Worm (Caenorhabditis elegans) whole organism, L3 larva: ENCODE data around the gene nhr-175.

Experiments used
- aly-2 ChIP-seq: fragments of 150-350 bp; optimal IDR thresholded peaks from 2 replicates; lab custom pipeline; 2014; ENCODE audit warnings: missing biosample characterization, missing genetic modification characterization
- ceh-82 ChIP-seq: fragments of 150-350 bp; optimal IDR thresholded peaks from 2 replicates; lab custom pipeline; 2014; ENCODE audit warnings: missing biosample characterization, missing genetic modification characterization
- elt-2 ChIP-seq: sonication (generic microtip); optimal IDR thresholded peaks from 2 replicates; lab custom pipeline; 2016; ENCODE audit warnings: missing genetic modification reagents, mild to moderate bottlenecking, missing genetic modification characterization, missing compliant biosample characterization
- nhr-11 ChIP-seq: fragments of 150-350 bp; optimal IDR thresholded peaks from 2 replicates; lab custom pipeline; 2014; ENCODE audit warnings: missing biosample characterization, missing genetic modification characterization
- nhr-25 ChIP-seq: sonication (generic microtip); optimal IDR thresholded peaks from 2 replicates; lab custom pipeline; 2017; ENCODE audit warnings: missing biosample characterization, missing genetic modification characterization
- unc-39 ChIP-seq: sonication (generic microtip); optimal IDR thresholded peaks from 4 replicates; lab custom pipeline; 2017; ENCODE audit warnings: missing biosample characterization, missing genetic modification characterization

- TF ChIP-seq unc-39 (no peak), elt-2 (tag; lab: Kevin White, UChicago) (no peak), ceh-82 (no peak), nhr-11 (no peak), aly-2 (tag; lab: Kevin White, UChicago) (no peak), nhr-25 (tag; lab: Kevin White, UChicago) (no peak)
Observed at ce11 chrV:13876529-13876928, 10.0 kb downstream of the nhr-175 start, which contains the start of gene T22G5.1.
